Worm (Caenorhabditis elegans) whole organism, late embryonic: Measurements from ENCODE around the gene mltn-11.

Experiments
- ahr-1 ChIP-seq: sonication (generic microtip); optimal IDR thresholded peaks from 2 replicates; lab custom pipeline; 2016; ENCODE audit warnings: missing genetic modification characterization, missing compliant biosample characterization
- ama-1 ChIP-seq: fragments of 150-350 bp; optimal IDR thresholded peaks from 2 replicates; lab custom pipeline; 2014
- ceh-18 ChIP-seq: sonication (generic microtip); optimal IDR thresholded peaks from 2 replicates; lab custom pipeline; 2016; ENCODE audit warnings: missing genetic modification characterization, missing compliant biosample characterization
- ceh-22 ChIP-seq: sonication (generic microtip); optimal IDR thresholded peaks from 2 replicates; lab custom pipeline; 2017; ENCODE audit warnings: missing biosample characterization, missing genetic modification characterization
- ceh-30 ChIP-seq: fragments of 150-350 bp; optimal IDR thresholded peaks from 2 replicates; lab custom pipeline; 2014; ENCODE audit warnings: missing biosample characterization, missing genetic modification characterization
- ceh-9 ChIP-seq: sonication (generic microtip); optimal IDR thresholded peaks from 2 replicates; lab custom pipeline; 2016; ENCODE audit warnings: mild to moderate bottlenecking, missing genetic modification characterization, inconsistent platforms, missing compliant biosample characterization
- elt-2 ChIP-seq: sonication (generic microtip); optimal IDR thresholded peaks from 2 replicates; lab custom pipeline; 2016; ENCODE audit warnings: missing genetic modification reagents, missing genetic modification characterization, missing compliant biosample characterization
- fax-1 ChIP-seq: sonication (generic microtip); optimal IDR thresholded peaks from 2 replicates; lab custom pipeline; 2016; ENCODE audit warnings: missing genotype, missing genetic modification characterization, missing compliant biosample characterization
- gmeb-2 ChIP-seq: sonication (generic microtip); optimal IDR thresholded peaks from 2 replicates; lab custom pipeline; 2016; ENCODE audit warnings: missing genetic modification characterization, inconsistent platforms, missing compliant biosample characterization
- hlh-13 ChIP-seq: fragments of 200-800 bp; sonication (Bioruptor generic); optimal IDR thresholded peaks from 2 replicates; lab custom pipeline; 2018; ENCODE audit warnings: mild to moderate bottlenecking, missing genetic modification characterization, missing compliant biosample characterization
- hlh-15 ChIP-seq: sonication (generic microtip); optimal IDR thresholded peaks from 2 replicates; lab custom pipeline; 2016; ENCODE audit warnings: missing genetic modification characterization, missing compliant biosample characterization
- hlh-30 ChIP-seq: sonication (generic microtip); optimal IDR thresholded peaks from 2 replicates; lab custom pipeline; 2017; ENCODE audit warnings: antibody characterized with exemption, missing genetic modification characterization, missing compliant biosample characterization; ENCODE audit not compliant: insufficient read depth
- hlh-6 ChIP-seq: sonication (generic microtip); optimal IDR thresholded peaks from 2 replicates; lab custom pipeline; 2016; ENCODE audit warnings: missing genotype, missing genetic modification characterization, missing compliant biosample characterization
- mec-3 ChIP-seq: sonication (generic microtip); optimal IDR thresholded peaks from 2 replicates; lab custom pipeline; 2016; ENCODE audit warnings: borderline replicate concordance, missing genetic modification characterization, missing compliant biosample characterization
- nfya-1 ChIP-seq: sonication (generic microtip); optimal IDR thresholded peaks from 2 replicates; lab custom pipeline; 2017; ENCODE audit warnings: missing genetic modification characterization, mild to moderate bottlenecking, missing compliant biosample characterization, antibody characterized with exemption, moderate library complexity
- nhr-11 ChIP-seq: fragments of 150-350 bp; optimal IDR thresholded peaks from 2 replicates; lab custom pipeline; 2014; ENCODE audit warnings: missing biosample characterization, missing genetic modification characterization
- odd-2 ChIP-seq: sonication (generic microtip); optimal IDR thresholded peaks from 2 replicates; lab custom pipeline; 2017; ENCODE audit warnings: antibody characterized with exemption, mild to moderate bottlenecking, missing genetic modification characterization, missing compliant biosample characterization
- pag-3 ChIP-seq: sonication (generic microtip); optimal IDR thresholded peaks from 2 replicates; lab custom pipeline; 2016; ENCODE audit warnings: missing compliant biosample characterization, missing genetic modification characterization, borderline replicate concordance
- pha-2 ChIP-seq: sonication (generic microtip); optimal IDR thresholded peaks from 2 replicates; lab custom pipeline; 2017; ENCODE audit warnings: mild to moderate bottlenecking, missing genetic modification characterization, missing compliant biosample characterization
- rnt-1 ChIP-seq: sonication (generic microtip); optimal IDR thresholded peaks from 2 replicates; lab custom pipeline; 2016; ENCODE audit warnings: missing genetic modification characterization, missing compliant biosample characterization
- sox-2 ChIP-seq: fragments of 200-800 bp; sonication (Bioruptor generic); IDR thresholded peaks from 2 replicates; pipeline ENCODE4 v1.3.6; 2022; ENCODE audit warnings: missing genetic modification reagents, missing genetic modification characterization, missing compliant biosample characterization
- sox-4 ChIP-seq: sonication (generic microtip); optimal IDR thresholded peaks from 2 replicates; lab custom pipeline; 2017; ENCODE audit warnings: mild to moderate bottlenecking, missing genetic modification characterization, inconsistent platforms, missing compliant biosample characterization
- tbx-7 ChIP-seq: sonication (generic microtip); optimal IDR thresholded peaks from 2 replicates; lab custom pipeline; 2016; ENCODE audit warnings: missing genotype, missing genetic modification characterization, missing compliant biosample characterization
- unc-3 ChIP-seq, 2 experiments: fragments of 200-800 bp in 1 of 2; sonication (Bioruptor generic) in 1 of 2; sonication (generic microtip) in 1 of 2; conservative IDR thresholded peaks in 1 of 2; optimal IDR thresholded peaks in 1 of 2; 2 replicates each; pipeline versions ENCODE4 v1.3.6 to Lab custom; 2016 to 2022; ENCODE audit warnings: missing compliant biosample characterization in 2 of 2, missing genetic modification characterization in 2 of 2, missing genetic modification reagents in 1 of 2
- unc-55 ChIP-seq: sonication (generic microtip); optimal IDR thresholded peaks from 2 replicates; lab custom pipeline; 2017; ENCODE audit warnings: missing biosample characterization, missing genetic modification reagents, missing genetic modification characterization
- unc-86 ChIP-seq: sonication (generic microtip); optimal IDR thresholded peaks from 2 replicates; lab custom pipeline; 2016; ENCODE audit warnings: missing genetic modification characterization, missing compliant biosample characterization
- zip-5 ChIP-seq: sonication (generic microtip); optimal IDR thresholded peaks from 2 replicates; lab custom pipeline; 2016; ENCODE audit warnings: missing genetic modification characterization, missing compliant biosample characterization

mltn-11 gene

ce11 chrV:16682886-16683285, 46.9 kb downstream of the mltn-11 start, which contains the start of gene srw-36:
Gene srw-36, plus strand, starts transcription at chrV:16683186.
- TF ChIP-seq unc-55 (GFP tag; lab: Kevin White, UChicago), result no peak
- TF ChIP-seq sox-2, result no peak
- no peak for TF ChIP-seq unc-86 (tag; lab: Kevin White, UChicago)

- TF ChIP-seq zip-5 (tag; lab: Kevin White, UChicago), result no peak
- TF ChIP-seq gmeb-2 (tag; lab: Kevin White, UChicago), result no peak
- no peak for TF ChIP-seq hlh-6 (tag; lab: Kevin White, UChicago)
- no peak for TF ChIP-seq pag-3 (tag; lab: Kevin White, UChicago)
- no peak for TF ChIP-seq pha-2 (tag; lab: Kevin White, UChicago)
- no peak for TF ChIP-seq nhr-11
- TF ChIP-seq unc-55 (GFP tag; lab: Kevin White, UChicago), result no peak
- TF ChIP-seq elt-2 (tag; lab: Kevin White, UChicago), result no peak
- no peak for TF ChIP-seq ceh-22 (tag; lab: Kevin White, UChicago)
- TF ChIP-seq hlh-13, result no peak
- TF ChIP-seq hlh-30, result no peak
- no peak for TF ChIP-seq odd-2 (tag; lab: Kevin White, UChicago)
- no peak for TF ChIP-seq sox-4 (tag; lab: Kevin White, UChicago)
- no peak for TF ChIP-seq ceh-30
These were observed 47.4 kb downstream of the mltn-11 start for ce11 chrV:16683359-16683758.

ce11 chrV:16685725-16686124, 49.7 kb downstream of the mltn-11 start, which contains the start of gene srw-43:
Gene srw-43, plus strand, starts transcription at chrV:16686025.
- TF ChIP-seq ceh-18 (no peak), ama-1 (lab: Kevin White, UChicago) (no peak), tbx-7 (tag; lab: Kevin White, UChicago) (no peak), ceh-9 (no peak), unc-3 (GFP tag; conservative IDR thresholded peaks at IDR 0.05; lab: Robert Waterston, UW) (no peak), unc-3 (tag; optimal IDR thresholded peaks at IDR 0.05; lab: Kevin White, UChicago) (no peak)

ce11 chrV:16687227-16687626, 51.2 kb downstream of the mltn-11 start, which contains the start of gene srz-102:
Gene srz-102, plus strand, starts transcription at chrV:16687527.
- TF ChIP-seq nhr-11 (no peak), fax-1 (tag; lab: Kevin White, UChicago) (no peak), rnt-1 (tag; lab: Kevin White, UChicago) (no peak), hlh-13 (no peak), nfya-1 (tag; lab: Kevin White, UChicago) (no peak), hlh-15 (tag; lab: Kevin White, UChicago) (no peak), mec-3 (tag; lab: Kevin White, UChicago) (no peak), pha-2 (tag; lab: Kevin White, UChicago) (no peak), ahr-1 (tag; lab: Kevin White, UChicago) (no peak)
